Worm (Caenorhabditis elegans) whole organism, L4 larva: ENCODE results near the gene cox-10.

ENCODE experiments used
- ceh-62 ChIP-seq: sonication (generic microtip); optimal IDR thresholded peaks from 2 replicates; lab custom pipeline; 2017; ENCODE audit warnings: missing biosample characterization, missing genetic modification characterization
- ces-1 ChIP-seq: fragments of 150-350 bp; sonication (generic microtip); optimal IDR thresholded peaks from 4 replicates; lab custom pipeline; 2014; ENCODE audit warnings: missing biosample characterization, missing genetic modification reagents, missing genetic modification characterization
- dmd-6 ChIP-seq: fragments of 200-800 bp; sonication (Bioruptor generic); IDR thresholded peaks from 2 replicates; pipeline ENCODE4 v1.3.6; 2022; ENCODE audit warnings: missing genetic modification reagents, missing genetic modification characterization, missing compliant biosample characterization
- egl-27 ChIP-seq: sonication (generic microtip); optimal IDR thresholded peaks from 3 replicates; lab custom pipeline; 2017; ENCODE audit warnings: missing biosample characterization, missing genetic modification reagents, missing genetic modification characterization
- lsy-2 ChIP-seq, 2 experiments: fragments of 150-350 bp in 1 of 2; sonication (generic microtip) in 1 of 2; optimal IDR thresholded peaks; 2 replicates each; lab custom pipeline; 2014 to 2017; ENCODE audit warnings: missing biosample characterization in 2 of 2, missing genetic modification characterization in 2 of 2
- mep-1 ChIP-seq: fragments of 150-350 bp; sonication (generic microtip); optimal IDR thresholded peaks from 3 replicates; lab custom pipeline; 2014; ENCODE audit warnings: missing biosample characterization, missing genetic modification characterization
- nhr-10 ChIP-seq: fragments of 150-350 bp; optimal IDR thresholded peaks from 2 replicates; lab custom pipeline; 2014; ENCODE audit warnings: missing biosample characterization, missing genetic modification characterization
- nhr-11 ChIP-seq: fragments of 150-350 bp; optimal IDR thresholded peaks from 2 replicates; lab custom pipeline; 2014; ENCODE audit warnings: missing biosample characterization, missing genetic modification characterization
- nhr-77 ChIP-seq: fragments of 150-350 bp; optimal IDR thresholded peaks from 2 replicates; lab custom pipeline; 2014; ENCODE audit warnings: missing biosample characterization, missing genetic modification characterization
- pqm-1 ChIP-seq: sonication (generic microtip); optimal IDR thresholded peaks from 2 replicates; lab custom pipeline; 2017; ENCODE audit warnings: missing biosample characterization, missing genetic modification characterization
- snpc-4 ChIP-seq: fragments of 150-350 bp; optimal IDR thresholded peaks from 2 replicates; lab custom pipeline; 2014; ENCODE audit warnings: missing biosample characterization, missing genetic modification characterization
- ztf-11 ChIP-seq: fragments of 150-350 bp; optimal IDR thresholded peaks from 2 replicates; lab custom pipeline; 2014; ENCODE audit warnings: missing biosample characterization, missing genetic modification characterization

DNA sequence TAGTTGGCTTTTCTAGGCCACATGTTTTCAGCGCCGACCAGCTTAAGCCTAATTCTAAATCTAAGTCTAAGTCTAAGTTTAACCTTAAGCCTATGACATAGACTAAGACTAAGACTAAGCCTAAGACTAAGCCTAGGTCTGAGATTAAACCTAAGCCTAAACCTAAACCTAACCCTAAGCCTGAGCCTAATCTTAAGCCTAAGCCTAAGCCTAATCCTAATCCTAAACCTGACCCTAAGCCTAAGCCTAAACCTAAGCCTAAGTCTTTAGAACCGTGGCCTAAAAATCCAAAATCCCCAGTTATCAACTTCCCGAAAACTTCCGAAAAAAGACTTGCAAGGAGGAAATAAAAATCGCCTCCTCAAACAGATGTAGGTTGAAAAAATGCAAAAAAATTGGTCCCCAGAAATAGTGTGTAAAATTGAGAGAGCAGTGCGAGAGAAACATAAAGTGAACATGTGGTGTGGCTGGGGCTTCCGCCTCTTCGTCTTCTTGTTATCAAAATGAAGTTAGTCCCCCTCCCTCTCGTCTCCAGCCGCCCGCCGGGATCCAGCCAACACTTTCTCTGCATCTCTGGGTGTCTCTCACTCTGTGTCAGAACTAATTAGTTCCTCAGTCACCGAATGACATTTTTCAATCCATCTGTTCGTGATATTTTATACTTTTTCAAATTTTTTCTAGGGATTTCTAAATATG lies 19.9 kb upstream of the cox-10 start:
- TF ChIP-seq ces-1 (GFP tag; lab: Kevin White, UChicago) = peak; percentile 34
- no peak for TF ChIP-seq egl-27
- peak; percentile 27 for TF ChIP-seq mep-1 (tag; lab: Kevin White, UChicago)
- TF ChIP-seq ceh-62 (tag; lab: Kevin White, UChicago) = no peak
- no peak for TF ChIP-seq nhr-10
- no peak for TF ChIP-seq snpc-4 (tag; lab: Kevin White, UChicago)
- TF ChIP-seq nhr-11 (tag; lab: Kevin White, UChicago) = no peak
- TF ChIP-seq pqm-1 (tag; lab: Kevin White, UChicago) = no peak
- TF ChIP-seq ztf-11 = no peak
- TF ChIP-seq lsy-2 (tag; optimal IDR thresholded peaks at IDR 0.05; lab: Kevin White, UChicago) = peak in 1 of 2 experiments; percentile 49
- no peak for TF ChIP-seq dmd-6 (GFP tag; lab: Robert Waterston, UW)
- no peak for TF ChIP-seq nhr-77 (tag; lab: Kevin White, UChicago)
